Fruit fly (Drosophila melanogaster): ENCODE measurements around the gene twin.

The twin gene

dm6 chr3R:24193373-24193879 is 28.3 kb downstream of the twin start, which contains the start of the genes SMC6 and CG6204 (continued):
- TF ChIP-seq CG11723 (GFP tag; optimal IDR thresholded peaks at IDR 0.05): peak; percentile 75
- peak; percentile 50; the same call in 2 of the 4 replicates for TF ChIP-seq Dll (GFP tag; IDR thresholded peaks at IDR 0.05; ENCODE audit: partially characterized antibody)
- peak; percentile 86 for TF ChIP-seq CG31388 (GFP tag; optimal IDR thresholded peaks at IDR 0.05)
- peak; percentile 44 for TF ChIP-seq her (GFP tag; optimal IDR thresholded peaks at IDR 0.05)
- peak; percentile 94 for TF ChIP-seq esg (GFP tag; conservative IDR thresholded peaks at IDR 0.05)
- TF ChIP-seq gcm2 (GFP tag; optimal IDR thresholded peaks at IDR 0.05): peak; percentile 57
- TF ChIP-seq danr (GFP tag; IDR thresholded peaks at IDR 0.05): peak; percentile 86
- peak; percentile 35 for TF ChIP-seq Hey (tag; optimal IDR thresholded peaks at IDR 0.05)
- TF ChIP-seq CG16863 (GFP tag; optimal IDR thresholded peaks at IDR 0.05): peak; percentile 74
- peak; percentile 88 for TF ChIP-seq CG15011 (GFP tag; optimal IDR thresholded peaks at IDR 0.05)
- peak; percentile 90 for TF ChIP-seq az2 (GFP tag; optimal IDR thresholded peaks at IDR 0.05)
- peak; percentile 94 for TF ChIP-seq Atf6 (GFP tag; IDR thresholded peaks at IDR 0.05)
- TF ChIP-seq hbn (GFP tag; IDR thresholded peaks at IDR 0.05; ENCODE audit: partially characterized antibody): no peak; the same call in 1 of the 2 replicates
- peak; percentile 39 for TF ChIP-seq ab (GFP tag; optimal IDR thresholded peaks at IDR 0.05)
- TF ChIP-seq Dp (GFP tag; optimal IDR thresholded peaks at IDR 0.05): peak; percentile 69
- peak; percentile 95 for TF ChIP-seq E2f1 (GFP tag; IDR thresholded peaks at IDR 0.05)
- TF ChIP-seq Mrtf (GFP tag; IDR thresholded peaks at IDR 0.05): peak; percentile 90
- peak; percentile 88; the same call in 1 of the 2 replicates for TF ChIP-seq sim (GFP tag; IDR thresholded peaks at IDR 0.05)
- TF ChIP-seq wdn (GFP tag; IDR thresholded peaks at IDR 0.05): peak; percentile 90
- TF ChIP-seq en (GFP tag; optimal IDR thresholded peaks at IDR 0.05): peak; percentile 46
- peak; percentile 71 for TF ChIP-seq ems (GFP tag; optimal IDR thresholded peaks at IDR 0.05)
- peak; percentile 84 for TF ChIP-seq sqz (GFP tag; optimal IDR thresholded peaks at IDR 0.05)
- peak; percentile 94 for TF ChIP-seq mam (GFP tag; optimal IDR thresholded peaks at IDR 0.05)
- TF ChIP-seq CG4282 (GFP tag; optimal IDR thresholded peaks at IDR 0.05): peak; percentile 13
- peak; percentile 48 for TF ChIP-seq pb (GFP tag; optimal IDR thresholded peaks at IDR 0.05)
- TF ChIP-seq gt (GFP tag; IDR thresholded peaks at IDR 0.05): peak; percentile 67; the same call in 1 of the 2 replicates
- TF ChIP-seq Abd-B (GFP tag; optimal IDR thresholded peaks at IDR 0.05): peak; percentile 97
- TF ChIP-seq Dip3 (GFP tag; optimal IDR thresholded peaks at IDR 0.05): peak; percentile 90
- peak; percentile 97 for TF ChIP-seq CG7839 (tag; optimal IDR thresholded peaks at IDR 0.05)
- TF ChIP-seq CG31365 (tag; optimal IDR thresholded peaks at IDR 0.05): peak; percentile 73
- TF ChIP-seq Jarid2 (GFP tag; optimal IDR thresholded peaks at IDR 0.05): no peak
- TF ChIP-seq CG3995 (GFP tag; optimal IDR thresholded peaks at IDR 0.05): peak; percentile 79
- TF ChIP-seq CG3407 (GFP tag; optimal IDR thresholded peaks at IDR 0.05): peak; percentile 81
- peak; percentile 93 for TF ChIP-seq gsb-n (tag; optimal IDR thresholded peaks at IDR 0.05)
- peak; percentile 84 for TF ChIP-seq Spps (tag; optimal IDR thresholded peaks at IDR 0.05)
- peak; percentile 77 for TF ChIP-seq CG18011 (GFP tag; optimal IDR thresholded peaks at IDR 0.05)
- peak; percentile 61 for TF ChIP-seq CG4617 (GFP tag; optimal IDR thresholded peaks at IDR 0.05; ENCODE audit: borderline replicate concordance)
- TF ChIP-seq YL-1 (GFP tag; optimal IDR thresholded peaks at IDR 0.05): peak; percentile 70
- TF ChIP-seq CG6765 (GFP tag; optimal IDR thresholded peaks at IDR 0.05): peak; percentile 85
- peak; percentile 84 for TF ChIP-seq BtbVII (GFP tag; optimal IDR thresholded peaks at IDR 0.05)
- peak; percentile 89 for TF ChIP-seq Sox100B (GFP tag; optimal IDR thresholded peaks at IDR 0.05)
- peak; percentile 95 for TF ChIP-seq Hr3 (GFP tag; optimal IDR thresholded peaks at IDR 0.05)
- TF ChIP-seq CG12155 (GFP tag; optimal IDR thresholded peaks at IDR 0.05): peak; percentile 92
- peak; percentile 70 for TF ChIP-seq Antp (GFP tag; optimal IDR thresholded peaks at IDR 0.05)
- TF ChIP-seq Hr78 (GFP tag; optimal IDR thresholded peaks at IDR 0.05): no peak
- TF ChIP-seq CG13424 (tag; optimal IDR thresholded peaks at IDR 0.05): peak; percentile 95
- TF ChIP-seq CG34422 (GFP tag; IDR thresholded peaks at IDR 0.05): peak; percentile 95
- TF ChIP-seq Bgb (GFP tag; IDR thresholded peaks at IDR 0.05; ENCODE audit: partially characterized antibody): 0 out of 2 replicates have a peak, but pooled peaks have one; percentile 23
- peak; percentile 94 for TF ChIP-seq CG11504 (tag; optimal IDR thresholded peaks at IDR 0.05)
- TF ChIP-seq CG8281 (tag; optimal IDR thresholded peaks at IDR 0.05): peak; percentile 81
